Fruit fly (Drosophila melanogaster): ENCODE data around the gene CG12502.
A peak's percentile ranks its signal among the peaks of the same experiment; 100 is the strongest.

dm6 chr3L:895314-895980 is 30.3 kb downstream of the CG12502 start, which contains the start of gene CG34056:
- TF ChIP-seq wor (GFP tag; IDR thresholded peaks at IDR 0.05) (peak; percentile 89), dysf (GFP tag; IDR thresholded peaks at IDR 0.05) (peak; percentile 97), kay (GFP tag; optimal IDR thresholded peaks at IDR 0.05) (peak; percentile 94), Poxn (GFP tag; IDR thresholded peaks at IDR 0.05) (peak; percentile 71), Dref (GFP tag; IDR thresholded peaks at IDR 0.05) (no peak), CG3726 (GFP tag; IDR thresholded peaks at IDR 0.05) (peak; percentile 87), Lhr (GFP tag; optimal IDR thresholded peaks at IDR 0.05) (peak; percentile 44), Hsf (GFP tag; optimal IDR thresholded peaks at IDR 0.05) (peak; percentile 79), chn (GFP tag; optimal IDR thresholded peaks at IDR 0.05) (peak; percentile 64)
